Fruit fly (Drosophila melanogaster) whole organism, wandering third instar larva: ENCODE results near the gene CG34310.

Source experiments
- Abd-B ChIP-seq: fragments of >200 bp; optimal IDR thresholded peaks from 2 replicates; lab custom pipeline; 2017; ENCODE audit warnings: missing biosample characterization, missing genetic modification characterization
- CG32264 ChIP-seq: fragments of 200-800 bp; sonication (Bioruptor generic); optimal IDR thresholded peaks from 2 replicates; lab custom pipeline; 2016; ENCODE audit warnings: missing biosample characterization, missing genetic modification characterization
- CG9705 ChIP-seq: fragments of 200-800 bp; sonication (Bioruptor generic); optimal IDR thresholded peaks from 2 replicates; lab custom pipeline; 2018; ENCODE audit warnings: missing biosample characterization, mild to moderate bottlenecking, missing genetic modification characterization
- CrebA ChIP-seq: fragments of 200-800 bp; sonication (Bioruptor generic); optimal IDR thresholded peaks from 2 replicates; lab custom pipeline; 2016; ENCODE audit warnings: missing biosample characterization, mild to moderate bottlenecking, missing genetic modification characterization, borderline replicate concordance
- Dfd ChIP-seq: fragments of >200 bp; optimal IDR thresholded peaks from 2 replicates; lab custom pipeline; 2017; ENCODE audit warnings: missing biosample characterization, missing genetic modification characterization
- Dif ChIP-seq: fragments of 200-275, 200-300 bp; sonication (Bioruptor generic); optimal IDR thresholded peaks from 2 replicates; lab custom pipeline; 2018; ENCODE audit warnings: missing biosample characterization, missing genetic modification characterization; ENCODE audit not compliant: partially characterized antibody
- HLH106 ChIP-seq: fragments of 200-800 bp; optimal IDR thresholded peaks from 3 replicates; lab custom pipeline; 2019; ENCODE audit warnings: missing biosample characterization, mild to moderate bottlenecking, missing genetic modification characterization, moderate library complexity
- Hnf4 ChIP-seq: fragments of 200-800 bp; sonication (Bioruptor generic); optimal IDR thresholded peaks from 2 replicates; lab custom pipeline; 2016; ENCODE audit warnings: missing biosample characterization, mild to moderate bottlenecking, missing genetic modification characterization
- Hr78 ChIP-seq: fragments of >200 bp; optimal IDR thresholded peaks from 2 replicates; lab custom pipeline; 2017; ENCODE audit warnings: missing biosample characterization, missing genetic modification characterization
- Hr83 ChIP-seq: fragments of 200-300 bp; sonication (Bioruptor generic); optimal IDR thresholded peaks from 2 replicates; lab custom pipeline; 2016; ENCODE audit warnings: missing biosample characterization, mild to moderate bottlenecking, missing genetic modification characterization, moderate library complexity; ENCODE audit not compliant: poor library complexity, severe bottlenecking
- Jra ChIP-seq: sonication (Bioruptor generic); optimal IDR thresholded peaks from 2 replicates; lab custom pipeline; 2016; ENCODE audit warnings: missing biosample characterization, missing genetic modification characterization
- N ChIP-seq: fragments of >200 bp; optimal IDR thresholded peaks from 2 replicates; lab custom pipeline; 2018; ENCODE audit warnings: missing biosample characterization, missing external identifiers, missing genetic modification characterization
- OdsH ChIP-seq: fragments of 200-800 bp; sonication (Bioruptor generic); optimal IDR thresholded peaks from 2 replicates; lab custom pipeline; 2016; ENCODE audit warnings: missing biosample characterization, mild to moderate bottlenecking, missing genetic modification characterization
- Rel ChIP-seq, 2 experiments: fragments of 200-800 bp; sonication (Bioruptor generic) in 1 of 2; optimal IDR thresholded peaks; 2 replicates in 1 of 2; 3 replicates in 1 of 2; lab custom pipeline; 2016 to 2019; ENCODE audit warnings: mild to moderate bottlenecking in 2 of 2, missing biosample characterization in 2 of 2, missing genetic modification characterization in 2 of 2, moderate library complexity in 1 of 2
- Sp1 ChIP-seq: fragments of 200-800 bp; sonication (Bioruptor generic); optimal IDR thresholded peaks from 3 replicates; lab custom pipeline; 2019; ENCODE audit warnings: missing biosample characterization, mild to moderate bottlenecking, missing genetic modification characterization, moderate library complexity
- Vsx2 ChIP-seq: fragments of 200-300, 225-300 bp; sonication (Bioruptor generic); optimal IDR thresholded peaks from 2 replicates; lab custom pipeline; 2018; ENCODE audit warnings: missing biosample characterization, missing genetic modification characterization; ENCODE audit not compliant: partially characterized antibody
- br ChIP-seq: fragments of 200-800 bp; sonication (Bioruptor generic); optimal IDR thresholded peaks from 2 replicates; lab custom pipeline; 2016; ENCODE audit warnings: missing biosample characterization, missing genetic modification characterization
- brk ChIP-seq: fragments of 200-800 bp; sonication (Bioruptor generic); optimal IDR thresholded peaks from 2 replicates; lab custom pipeline; 2016; ENCODE audit warnings: missing biosample characterization, mild to moderate bottlenecking, missing genetic modification characterization
- dl ChIP-seq, 2 experiments: fragments of 175-275, 200-275 bp in 1 of 2; fragments of 200-275 bp in 1 of 2; sonication (Bioruptor generic); optimal IDR thresholded peaks; lab custom pipeline; 2018; ENCODE audit warnings: mild to moderate bottlenecking in 2 of 2, missing biosample characterization in 2 of 2, missing genetic modification characterization in 2 of 2, moderate library complexity in 2 of 2; ENCODE audit not compliant: partially characterized antibody in 2 of 2, insufficient read depth in 1 of 2
- dmrt93B ChIP-seq: fragments of 200-800 bp; sonication (Bioruptor generic); optimal IDR thresholded peaks from 2 replicates; lab custom pipeline; 2018; ENCODE audit warnings: missing biosample characterization, mild to moderate bottlenecking, missing genetic modification characterization
- dsf ChIP-seq: sonication (Bioruptor generic); optimal IDR thresholded peaks from 2 replicates; lab custom pipeline; 2016; ENCODE audit warnings: missing biosample characterization, missing genetic modification characterization, borderline replicate concordance
- ey ChIP-seq: fragments of 200-800 bp; sonication (Bioruptor generic); optimal IDR thresholded peaks from 2 replicates; lab custom pipeline; 2016; ENCODE audit warnings: missing biosample characterization, missing genetic modification characterization
- foxo ChIP-seq, 2 experiments: fragments of 200-800 bp; sonication (Bioruptor generic); optimal IDR thresholded peaks; 2 replicates in 1 of 2; 3 replicates in 1 of 2; lab custom pipeline; 2016 to 2017; ENCODE audit warnings: missing biosample characterization in 2 of 2, missing genetic modification characterization in 2 of 2
- fru ChIP-seq: fragments of 200-800 bp; sonication (Bioruptor generic); optimal IDR thresholded peaks from 3 replicates; lab custom pipeline; 2016; ENCODE audit warnings: missing biosample characterization, mild to moderate bottlenecking, missing genetic modification characterization
- h ChIP-seq: fragments of 200-800 bp; sonication (Bioruptor generic); optimal IDR thresholded peaks from 3 replicates; lab custom pipeline; 2016; ENCODE audit warnings: missing biosample characterization, mild to moderate bottlenecking, missing genetic modification characterization
- lola ChIP-seq: fragments of >200 bp; optimal IDR thresholded peaks from 2 replicates; lab custom pipeline; 2017; ENCODE audit warnings: missing biosample characterization, missing genetic modification characterization
- pan ChIP-seq: fragments of >200 bp; optimal IDR thresholded peaks from 2 replicates; lab custom pipeline; 2017
- psq ChIP-seq: fragments of 200-800 bp; sonication (Bioruptor generic); optimal IDR thresholded peaks from 3 replicates; lab custom pipeline; 2017; ENCODE audit warnings: missing biosample characterization, mild to moderate bottlenecking, missing genetic modification characterization, moderate library complexity
- rgr ChIP-seq: fragments of 200-800 bp; sonication (Bioruptor generic); optimal IDR thresholded peaks from 3 replicates; lab custom pipeline; 2016; ENCODE audit warnings: missing biosample characterization, mild to moderate bottlenecking, missing genetic modification characterization
- sage ChIP-seq: fragments of 200-800 bp; sonication (Bioruptor generic); optimal IDR thresholded peaks from 2 replicates; lab custom pipeline; 2016; ENCODE audit warnings: missing biosample characterization, mild to moderate bottlenecking, missing genetic modification characterization
- sv ChIP-seq: fragments of 200-800 bp; sonication (Bioruptor generic); optimal IDR thresholded peaks from 3 replicates; lab custom pipeline; 2016; ENCODE audit warnings: missing biosample characterization, missing genetic modification characterization
- tai ChIP-seq: sonication (Bioruptor generic); optimal IDR thresholded peaks from 2 replicates; lab custom pipeline; 2016; ENCODE audit warnings: missing biosample characterization, missing genetic modification characterization
- usp ChIP-seq: fragments of >200 bp; optimal IDR thresholded peaks from 2 replicates; lab custom pipeline; 2017; ENCODE audit warnings: missing biosample characterization, missing genetic modification characterization
- woc ChIP-seq: sonication (Bioruptor generic); optimal IDR thresholded peaks from 2 replicates; lab custom pipeline; 2016; ENCODE audit warnings: missing biosample characterization, mild to moderate bottlenecking, missing genetic modification characterization

Gene CG34310

dm6 chr2L:6632307-6632706 lies 31.2 kb upstream of the CG34310 start, which contains the start of gene Oatp26F:
TSS of gene Oatp26F (minus strand) at chr2L:6632407.
- TF ChIP-seq Dfd (GFP tag; lab: Kevin White, UChicago) (no peak), Sp1 (GFP tag; lab: Kevin White, UChicago) (no peak), CrebA (GFP tag; lab: Kevin White, UChicago) (no peak), OdsH (GFP tag; lab: Kevin White, UChicago) (no peak), Rel (GFP tag; optimal IDR thresholded peaks at IDR 0.05; lab: Kevin White, UChicago) (no peak), Rel (tag; optimal IDR thresholded peaks at IDR 0.05; lab: Kevin White, UChicago) (no peak), brk (GFP tag; lab: Kevin White, UChicago) (no peak), Abd-B (GFP tag; lab: Kevin White, UChicago) (no peak), usp (GFP tag; lab: Kevin White, UChicago) (no peak), fru (no peak), br (no peak), Jra (no peak), pan (no peak), ey (no peak)

dm6 chr2L:6643218-6643756 lies 20.2 kb upstream of the CG34310 start:
- TF ChIP-seq dsf (GFP tag; lab: Kevin White, UChicago) (no peak), pan (no peak), dl (GFP tag; optimal IDR thresholded peaks at IDR 0.05; lab: Kevin White, UChicago; ENCODE audit: insufficient read depth in 1 of 2, partially characterized antibody in 2 of 2) (no peak), Hr83 (no peak), woc (GFP tag; lab: Kevin White, UChicago) (no peak), Hnf4 (GFP tag; lab: Kevin White, UChicago) (no peak), CrebA (GFP tag; lab: Kevin White, UChicago) (peak; percentile 32), rgr (GFP tag; lab: Kevin White, UChicago) (no peak), CG9705 (GFP tag; lab: Kevin White, UChicago) (no peak), Rel (GFP tag; optimal IDR thresholded peaks at IDR 0.05; lab: Kevin White, UChicago) (no peak), Rel (tag; optimal IDR thresholded peaks at IDR 0.05; lab: Kevin White, UChicago) (no peak), h (peak; percentile 19), psq (peak; percentile 33), dmrt93B (GFP tag; lab: Kevin White, UChicago) (no peak), lola (GFP tag; lab: Kevin White, UChicago) (no peak), tai (GFP tag; lab: Kevin White, UChicago) (no peak), HLH106 (tag; lab: Kevin White, UChicago) (no peak), foxo (GFP tag; optimal IDR thresholded peaks at IDR 0.05; lab: Kevin White, UChicago) (peak in 1 of 2 experiments; percentile 11), sage (GFP tag; lab: Kevin White, UChicago) (peak; percentile 25), N (no peak), OdsH (GFP tag; lab: Kevin White, UChicago) (peak; percentile 19), ey (no peak), Hr78 (GFP tag; lab: Kevin White, UChicago) (no peak), Jra (peak; percentile 25)

dm6 chr2L:6644421-6645059 lies 18.9 kb upstream of the CG34310 start:
- TF ChIP-seq brk (GFP tag; lab: Kevin White, UChicago) (peak; percentile 8), tai (GFP tag; lab: Kevin White, UChicago) (peak; percentile 35), sage (GFP tag; lab: Kevin White, UChicago) (peak; percentile 51), sv (GFP tag; lab: Kevin White, UChicago) (no peak), Sp1 (GFP tag; lab: Kevin White, UChicago) (peak; percentile 4), psq (peak; percentile 97), Abd-B (GFP tag; lab: Kevin White, UChicago) (no peak), CG32264 (peak; percentile 11), Dif (GFP tag; lab: Kevin White, UChicago) (no peak), Vsx2 (GFP tag; lab: Kevin White, UChicago) (peak; percentile 7), lola (GFP tag; lab: Kevin White, UChicago) (peak; percentile 13), foxo (GFP tag; optimal IDR thresholded peaks at IDR 0.05; lab: Kevin White, UChicago) (peak in 1 of 2 experiments; percentile 67), rgr (GFP tag; lab: Kevin White, UChicago) (peak; percentile 4), Rel (GFP tag; optimal IDR thresholded peaks at IDR 0.05; lab: Kevin White, UChicago) (peak; percentile 61), Rel (tag; optimal IDR thresholded peaks at IDR 0.05; lab: Kevin White, UChicago) (no peak)
